Fruit fly (Drosophila melanogaster): ENCODE data around the gene exex.

Gene exex

DNA sequence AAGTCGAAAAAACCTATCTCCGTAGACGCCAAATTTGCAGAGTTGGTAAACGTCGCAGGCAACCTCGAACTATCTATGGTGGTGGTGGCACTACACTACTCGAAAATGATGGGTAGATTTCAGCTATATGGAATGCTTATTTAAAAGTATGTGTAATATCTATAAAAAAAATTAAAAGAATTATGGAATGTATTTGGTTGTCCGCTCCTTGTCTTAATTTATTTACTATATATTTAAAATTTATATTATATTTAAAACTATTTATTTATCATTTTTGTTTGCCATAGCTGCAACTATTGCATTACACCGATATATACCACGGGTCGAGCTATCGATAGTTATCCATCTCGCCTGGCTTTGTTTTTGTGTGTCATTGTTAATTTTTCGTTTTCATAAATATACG lies 28.1 kb downstream of the exex start, which contains the start of the genes HP4 and CG8209 (continued):
- TF ChIP-seq Abd-B (GFP tag; optimal IDR thresholded peaks at IDR 0.05) (peak; percentile 84), D (optimal IDR thresholded peaks at IDR 0.05) (no peak), D (GFP tag; optimal IDR thresholded peaks at IDR 0.05) (peak; percentile 76), Sox100B (GFP tag; optimal IDR thresholded peaks at IDR 0.05) (peak; percentile 83), D19B (GFP tag; optimal IDR thresholded peaks at IDR 0.05) (peak; percentile 55), CG7928 (GFP tag; optimal IDR thresholded peaks at IDR 0.05) (no peak), kay (GFP tag; optimal IDR thresholded peaks at IDR 0.05) (peak; percentile 63), CG12769 (tag; optimal IDR thresholded peaks at IDR 0.05) (peak; percentile 51), ranshi (GFP tag; IDR thresholded peaks at IDR 0.05) (peak; percentile 86), sens-2 (GFP tag; IDR thresholded peaks at IDR 0.05) (no peak), ham (GFP tag; IDR thresholded peaks at IDR 0.05) (no peak), CG1792 (GFP tag; optimal IDR thresholded peaks at IDR 0.05) (peak; percentile 23), CG7271 (tag; optimal IDR thresholded peaks at IDR 0.05) (peak; percentile 57), CG10543 (GFP tag; optimal IDR thresholded peaks at IDR 0.05) (peak; percentile 81), toy (GFP tag; IDR thresholded peaks at IDR 0.05) (peak; percentile 49; the same call in 1 of the 2 replicates), PHDP (tag; optimal IDR thresholded peaks at IDR 0.05) (peak; percentile 88), CrebB (tag; optimal IDR thresholded peaks at IDR 0.05) (peak; percentile 50), Atf3 (GFP tag; optimal IDR thresholded peaks at IDR 0.05) (peak; percentile 31), CG18011 (GFP tag; optimal IDR thresholded peaks at IDR 0.05) (peak; percentile 59), CG6765 (GFP tag; optimal IDR thresholded peaks at IDR 0.05) (peak; percentile 70), Chrac-16 (GFP tag; optimal IDR thresholded peaks at IDR 0.05) (peak; percentile 76), CG15269 (tag; optimal IDR thresholded peaks at IDR 0.05) (peak; percentile 85), Hr78 (GFP tag; optimal IDR thresholded peaks at IDR 0.05) (peak in 1 of 2 experiments; percentile 56), Myb (GFP tag; optimal IDR thresholded peaks at IDR 0.05) (peak; percentile 36), cato (GFP tag; optimal IDR thresholded peaks at IDR 0.05; ENCODE audit: borderline replicate concordance) (peak; percentile 60), CG32532 (GFP tag; IDR thresholded peaks at IDR 0.05) (peak; percentile 90), CG5245 (GFP tag; optimal IDR thresholded peaks at IDR 0.05) (peak; percentile 58), Dfd (GFP tag; optimal IDR thresholded peaks at IDR 0.05) (no peak), CG11560 (tag; IDR thresholded peaks at IDR 0.05) (peak; percentile 71; the same call in 2 of the 3 replicates), Neu2 (GFP tag; optimal IDR thresholded peaks at IDR 0.05; ENCODE audit: borderline replicate concordance) (no peak), CG6683 (GFP tag; optimal IDR thresholded peaks at IDR 0.05) (peak; percentile 75), CG17568 (GFP tag; optimal IDR thresholded peaks at IDR 0.05) (peak; percentile 61), tgo (GFP tag; IDR thresholded peaks at IDR 0.05) (peak; percentile 92), NC2α (GFP tag; optimal IDR thresholded peaks at IDR 0.05) (no peak), CG10209 (GFP tag; optimal IDR thresholded peaks at IDR 0.05) (peak; percentile 83), bigmax (GFP tag; optimal IDR thresholded peaks at IDR 0.05) (no peak), bbx (GFP tag; IDR thresholded peaks at IDR 0.05; ENCODE audit: partially characterized antibody) (peak; percentile 92), CG12219 (GFP tag; optimal IDR thresholded peaks at IDR 0.05) (peak; percentile 27), CG15696 (tag; optimal IDR thresholded peaks at IDR 0.05) (peak; percentile 83), CG15011 (GFP tag; optimal IDR thresholded peaks at IDR 0.05) (peak; percentile 47), Ssrp (tag; optimal IDR thresholded peaks at IDR 0.05) (peak; percentile 78), hkb (optimal IDR thresholded peaks at IDR 0.05) (no peak), hkb (GFP tag; IDR thresholded peaks at IDR 0.05) (peak; percentile 83), eve (GFP tag; optimal IDR thresholded peaks at IDR 0.05) (no peak), NFAT (GFP tag; IDR thresholded peaks at IDR 0.05) (peak; percentile 76; the same call in 1 of the 2 replicates), psq (GFP tag; optimal IDR thresholded peaks at IDR 0.05) (peak; percentile 67), pum (GFP tag; optimal IDR thresholded peaks at IDR 0.05) (peak; percentile 44), Fer2 (tag; optimal IDR thresholded peaks at IDR 0.05) (peak; percentile 79), CG34224 (GFP tag; IDR thresholded peaks at IDR 0.05; ENCODE audit: partially characterized antibody) (peak; percentile 92), CG7963 (GFP tag; IDR thresholded peaks at IDR 0.05; ENCODE audit: partially characterized antibody) (peak; percentile 78)

Data from whole organism, embryonic.